Fruit fly (Drosophila melanogaster) whole organism, adult: ENCODE data around the gene CG5390.

ENCODE experiments used
- CG11617 ChIP-seq: fragments of 200-800 bp; sonication (Bioruptor generic); optimal IDR thresholded peaks from 2 replicates; lab custom pipeline; 2017; ENCODE audit warnings: mild to moderate bottlenecking, missing biosample characterization, missing genetic modification reagents, missing genetic modification characterization
- CG7101 ChIP-seq: fragments of 200-800 bp; sonication (Bioruptor generic); optimal IDR thresholded peaks from 2 replicates; lab custom pipeline; 2018; ENCODE audit warnings: missing biosample characterization, mild to moderate bottlenecking, missing genetic modification characterization, moderate library complexity
- Hr96 ChIP-seq: fragments of 200-800 bp; sonication (Bioruptor generic); optimal IDR thresholded peaks from 2 replicates; lab custom pipeline; 2016; ENCODE audit warnings: missing biosample characterization, missing genetic modification characterization
- Mnt ChIP-seq: fragments of 200-800 bp; sonication (Bioruptor generic); optimal IDR thresholded peaks from 2 replicates; lab custom pipeline; 2016; ENCODE audit warnings: missing biosample characterization, mild to moderate bottlenecking, missing genetic modification characterization

DNA sequence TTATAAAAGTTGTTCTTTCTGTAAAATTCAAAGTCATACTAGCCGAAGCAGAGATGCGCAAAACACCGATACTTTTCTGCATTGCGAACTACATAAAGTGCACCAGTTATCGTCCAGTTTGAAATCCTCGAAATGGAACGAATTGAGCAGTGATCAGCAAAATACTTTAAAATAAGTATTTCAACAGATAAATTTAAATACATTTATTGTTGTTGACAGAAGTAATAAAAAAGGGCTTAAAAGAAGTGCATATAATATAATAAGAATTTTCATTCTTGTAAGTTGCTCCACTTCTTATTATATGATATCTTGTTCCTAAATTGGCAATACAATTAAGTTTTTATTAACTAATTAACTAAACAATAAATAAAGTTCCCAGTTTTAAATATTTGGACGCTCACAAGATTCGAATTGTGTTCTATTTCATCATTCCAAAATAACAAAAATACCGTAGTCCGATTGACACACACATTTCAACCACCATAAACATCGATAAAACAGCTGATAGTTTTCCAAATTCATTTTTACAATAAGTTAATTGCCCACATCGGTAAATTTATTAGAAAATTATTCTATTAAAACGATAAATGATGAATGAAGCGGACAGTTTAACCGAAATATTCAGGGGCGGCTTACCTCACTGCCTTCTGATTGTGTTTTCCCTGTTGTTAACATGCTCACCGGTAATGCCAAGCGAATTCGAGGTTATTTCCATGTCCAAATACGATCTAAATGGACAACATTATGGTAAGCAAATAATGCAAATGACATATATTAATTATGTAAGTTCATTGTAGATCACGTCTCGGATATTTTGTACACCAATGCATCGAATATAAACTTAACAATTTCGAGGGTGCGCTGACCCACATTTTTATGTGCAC, 8.2 kb upstream of the CG5390 start, which contains the start of the genes Usp14 and CG4972:
- no peak for TF ChIP-seq CG7101 (tag; lab: Kevin White, UChicago)
- TF ChIP-seq Mnt (GFP tag; lab: Kevin White, UChicago) = no peak
- TF ChIP-seq CG11617 (GFP tag; lab: Kevin White, UChicago) = peak; percentile 19
- no peak for TF ChIP-seq Hr96
